Fruit fly (Drosophila melanogaster) whole organism, embryonic: ENCODE data around the gene PGRP-LA.
A peak's percentile ranks its signal among the peaks of the same experiment; 100 is the strongest.

Experiments used
- B-H2 ChIP-seq: fragments of 200-800 bp; sonication (Bioruptor generic); optimal IDR thresholded peaks from 2 replicates; lab custom pipeline; 2018; ENCODE audit warnings: missing biosample characterization, mild to moderate bottlenecking, missing genetic modification characterization
- CG10543 ChIP-seq: fragments of 200-800 bp; sonication (Bioruptor generic); optimal IDR thresholded peaks from 3 replicates; lab custom pipeline; 2017; ENCODE audit warnings: missing biosample characterization, mild to moderate bottlenecking, missing genetic modification characterization, moderate library complexity
- CG1233 ChIP-seq: fragments of 200-800 bp; sonication (Bioruptor generic); optimal IDR thresholded peaks from 4 replicates; lab custom pipeline; 2018; ENCODE audit warnings: missing biosample characterization, mild to moderate bottlenecking, missing genetic modification characterization
- CG17912 ChIP-seq: fragments of 200-800 bp; sonication (Bioruptor generic); optimal IDR thresholded peaks from 2 replicates; lab custom pipeline; 2018; ENCODE audit warnings: missing biosample characterization, mild to moderate bottlenecking, missing genetic modification characterization
- CG1832 ChIP-seq: fragments of 200-800 bp; sonication (Bioruptor generic); optimal IDR thresholded peaks from 2 replicates; lab custom pipeline; 2017; ENCODE audit warnings: missing biosample characterization, mild to moderate bottlenecking, missing genetic modification characterization, inconsistent platforms
- CG2678 ChIP-seq: fragments of 200-800 bp; sonication (Bioruptor generic); optimal IDR thresholded peaks from 3 replicates; lab custom pipeline; 2019; ENCODE audit warnings: missing biosample characterization, mild to moderate bottlenecking, missing genetic modification characterization, moderate library complexity
- CG2875 ChIP-seq: fragments of 200-800 bp; sonication (Bioruptor generic); optimal IDR thresholded peaks from 2 replicates; lab custom pipeline; 2017; ENCODE audit warnings: missing biosample characterization, mild to moderate bottlenecking, missing genetic modification characterization, missing genetic modification reagents
- CG2889 ChIP-seq: fragments of 200-800 bp; sonication (Bioruptor generic); IDR thresholded peaks from 3 replicates; pipeline ENCODE4 v1.3.6; 2022; ENCODE audit warnings: missing biosample characterization, missing genetic modification characterization
- CG30431 ChIP-seq: fragments of 200-800 bp; sonication (Bioruptor generic); optimal IDR thresholded peaks from 2 replicates; lab custom pipeline; 2017; ENCODE audit warnings: missing biosample characterization, missing genetic modification characterization
- CG32532 ChIP-seq: fragments of 200-800 bp; sonication (Bioruptor generic); IDR thresholded peaks from 2 replicates; pipeline ENCODE4 v1.3.6; 2022; ENCODE audit warnings: missing biosample characterization, missing genetic modification characterization
- CG33557 ChIP-seq: fragments of 200-800 bp; sonication (Bioruptor generic); optimal IDR thresholded peaks from 2 replicates; lab custom pipeline; 2019; ENCODE audit warnings: missing biosample characterization, mild to moderate bottlenecking, missing genetic modification characterization, moderate library complexity
- CG34224 ChIP-seq: fragments of 200-800 bp; sonication (Bioruptor generic); IDR thresholded peaks from 3 replicates; pipeline ENCODE4 v1.3.6; 2022; ENCODE audit warnings: missing biosample characterization, missing genetic modification characterization; ENCODE audit not compliant: partially characterized antibody
- CG34422 ChIP-seq: fragments of 200-800 bp; sonication (Bioruptor generic); IDR thresholded peaks from 3 replicates; pipeline ENCODE4 v1.3.6; 2022; ENCODE audit warnings: missing biosample characterization, missing genetic modification characterization
- CG3847 ChIP-seq: fragments of 200-800 bp; sonication (Bioruptor generic); IDR thresholded peaks from 2 replicates; pipeline ENCODE4 v1.3.6; 2022; ENCODE audit warnings: missing biosample characterization, missing genetic modification characterization
- CG8944 ChIP-seq: fragments of 200-800 bp; sonication (Bioruptor generic); optimal IDR thresholded peaks from 3 replicates; lab custom pipeline; 2016; ENCODE audit warnings: missing biosample characterization, missing genetic modification characterization
- CG9876 ChIP-seq: fragments of 200-800 bp; sonication (Bioruptor generic); optimal IDR thresholded peaks from 2 replicates; lab custom pipeline; 2016; ENCODE audit warnings: missing biosample characterization, missing genetic modification characterization
- D19A ChIP-seq: fragments of 200-800 bp; optimal IDR thresholded peaks from 3 replicates; lab custom pipeline; 2019; ENCODE audit warnings: missing biosample characterization, mild to moderate bottlenecking, missing genetic modification characterization, moderate library complexity
- Dbx ChIP-seq: fragments of 200-800 bp; sonication (Bioruptor generic); IDR thresholded peaks from 3 replicates; pipeline ENCODE4 v1.3.6; 2022; ENCODE audit warnings: missing biosample characterization, missing genetic modification characterization
- Eip74EF ChIP-seq, 2 experiments: fragments of 200-800 bp in 1 of 2; fragments of >200 bp in 1 of 2; sonication (Bioruptor generic) in 1 of 2; optimal IDR thresholded peaks; 2 replicates each; lab custom pipeline; 2017 to 2019; ENCODE audit warnings: missing biosample characterization in 2 of 2, missing genetic modification characterization in 2 of 2, mild to moderate bottlenecking in 1 of 2, moderate library complexity in 1 of 2
- GATAe ChIP-seq: fragments of 200-800 bp; sonication (Bioruptor generic); conservative IDR thresholded peaks from 2 replicates; pipeline ENCODE4 v1.3.6; 2022; ENCODE audit warnings: missing biosample characterization, missing genetic modification characterization
- Jarid2 ChIP-seq: fragments of 200-800 bp; sonication (Bioruptor generic); optimal IDR thresholded peaks from 3 replicates; lab custom pipeline; 2017; ENCODE audit warnings: mild to moderate bottlenecking, missing biosample characterization, missing genetic modification reagents, missing genetic modification characterization
- Lim3 ChIP-seq: fragments of 200-800 bp; sonication (Bioruptor generic); IDR thresholded peaks from 2 replicates; pipeline ENCODE4 v1.3.6; 2022; ENCODE audit warnings: missing biosample characterization, missing genetic modification characterization
- MESR4 ChIP-seq: fragments of 200-800 bp; sonication (Bioruptor generic); optimal IDR thresholded peaks from 2 replicates; lab custom pipeline; 2018; ENCODE audit warnings: missing biosample characterization, mild to moderate bottlenecking, missing genetic modification characterization, moderate library complexity
- Meics ChIP-seq: fragments of 200-800 bp; sonication (Bioruptor generic); optimal IDR thresholded peaks from 2 replicates; lab custom pipeline; 2017; ENCODE audit warnings: missing biosample characterization, mild to moderate bottlenecking, missing genetic modification characterization
- Mrtf ChIP-seq: fragments of 200-800 bp; sonication (Bioruptor generic); IDR thresholded peaks from 3 replicates; pipeline ENCODE4 v1.3.6; 2022; ENCODE audit warnings: missing biosample characterization, missing genetic modification characterization
- NC2α ChIP-seq: fragments of 200-800 bp; sonication (Bioruptor generic); optimal IDR thresholded peaks from 2 replicates; lab custom pipeline; 2016; ENCODE audit warnings: missing biosample characterization, missing genetic modification characterization
- Ptx1 ChIP-seq: fragments of 200-800 bp; sonication (Bioruptor generic); IDR thresholded peaks from 2 replicates; pipeline ENCODE4 v1.3.6; 2022; ENCODE audit warnings: missing biosample characterization, missing genetic modification characterization
- abd-A ChIP-seq: fragments of 200-800 bp; sonication (Bioruptor generic); optimal IDR thresholded peaks from 3 replicates; lab custom pipeline; 2019; ENCODE audit warnings: missing biosample characterization, mild to moderate bottlenecking, missing genetic modification characterization, moderate library complexity
- aop ChIP-seq: fragments of 200-800 bp; sonication (Bioruptor generic); IDR thresholded peaks from 2 replicates; pipeline ENCODE4 v1.3.6; 2022; ENCODE audit warnings: missing biosample characterization, missing genetic modification characterization
- bcd ChIP-seq: fragments of 200-800 bp; sonication (Bioruptor generic); optimal IDR thresholded peaks from 2 replicates; lab custom pipeline; 2017; ENCODE audit warnings: missing biosample characterization, mild to moderate bottlenecking, missing genetic modification characterization
- bigmax ChIP-seq: fragments of 200-800 bp; sonication (Bioruptor generic); optimal IDR thresholded peaks from 2 replicates; lab custom pipeline; 2018; ENCODE audit warnings: missing biosample characterization, mild to moderate bottlenecking, missing genetic modification characterization
- caup ChIP-seq: fragments of 200-800 bp; sonication (Bioruptor generic); optimal IDR thresholded peaks from 3 replicates; lab custom pipeline; 2017; ENCODE audit warnings: missing biosample characterization, mild to moderate bottlenecking, missing genetic modification characterization, moderate library complexity; ENCODE audit not compliant: severe bottlenecking
- corto ChIP-seq: fragments of 200-800 bp; sonication (Bioruptor generic); optimal IDR thresholded peaks from 2 replicates; lab custom pipeline; 2016; ENCODE audit warnings: missing biosample characterization, mild to moderate bottlenecking, missing genetic modification characterization, moderate library complexity
- cwo ChIP-seq: fragments of 200-800 bp; sonication (Bioruptor generic); optimal IDR thresholded peaks from 3 replicates; lab custom pipeline; 2017; ENCODE audit warnings: missing biosample characterization, missing genetic modification characterization, mild to moderate bottlenecking, moderate library complexity, missing genetic modification reagents
- gem ChIP-seq: fragments of 200-800 bp; sonication (Bioruptor generic); optimal IDR thresholded peaks from 2 replicates; lab custom pipeline; 2019; ENCODE audit warnings: missing biosample characterization, mild to moderate bottlenecking, missing genetic modification characterization, moderate library complexity
- h ChIP-seq: fragments of >200 bp; optimal IDR thresholded peaks from 2 replicates; lab custom pipeline; 2017
- insv ChIP-seq, 2 experiments: fragments of 200-800 bp; sonication (Bioruptor generic); optimal IDR thresholded peaks; 3 replicates each; lab custom pipeline; 2016 to 2018; ENCODE audit warnings: missing biosample characterization in 2 of 2, missing genetic modification characterization in 2 of 2
- lola ChIP-seq, 3 experiments: fragments of >200 bp in 2 of 3; fragments of 200-800 bp in 1 of 3; sonication (Bioruptor generic) in 1 of 3; optimal IDR thresholded peaks; 2 replicates each; lab custom pipeline; 2017 to 2019; ENCODE audit warnings: missing biosample characterization in 3 of 3, missing genetic modification characterization in 3 of 3, mild to moderate bottlenecking in 1 of 3, moderate library complexity in 1 of 3
- nerfin-1 ChIP-seq: fragments of 200-800 bp; sonication (Bioruptor generic); optimal IDR thresholded peaks from 3 replicates; lab custom pipeline; 2019; ENCODE audit warnings: missing biosample characterization, mild to moderate bottlenecking, missing genetic modification characterization, moderate library complexity
- peb ChIP-seq: fragments of 200-800 bp; sonication (Bioruptor generic); IDR thresholded peaks from 2 replicates; pipeline ENCODE4 v1.3.6; 2022; ENCODE audit warnings: missing biosample characterization, missing genetic modification characterization
- pfk ChIP-seq: fragments of 200-800 bp; sonication (Bioruptor generic); optimal IDR thresholded peaks from 2 replicates; lab custom pipeline; 2018; ENCODE audit warnings: missing biosample characterization, mild to moderate bottlenecking, missing genetic modification characterization, moderate library complexity
- pho ChIP-seq: fragments of 200-800 bp; sonication (Bioruptor generic); optimal IDR thresholded peaks from 2 replicates; lab custom pipeline; 2016; ENCODE audit warnings: missing biosample characterization, missing genetic modification characterization
- pnt ChIP-seq: fragments of 200-800 bp; sonication (Bioruptor generic); optimal IDR thresholded peaks from 3 replicates; lab custom pipeline; 2016; ENCODE audit warnings: missing biosample characterization, missing genetic modification characterization
- pzg ChIP-seq: fragments of 200-800 bp; sonication (Bioruptor generic); optimal IDR thresholded peaks from 3 replicates; lab custom pipeline; 2018; ENCODE audit warnings: missing biosample characterization, mild to moderate bottlenecking, missing genetic modification characterization, moderate library complexity
- row ChIP-seq: fragments of 200-800 bp; sonication (Bioruptor generic); IDR thresholded peaks from 3 replicates; pipeline ENCODE4 v1.3.6; 2022; ENCODE audit warnings: missing biosample characterization, missing genetic modification characterization
- slp2 ChIP-seq: fragments of 200-800 bp; sonication (Bioruptor generic); optimal IDR thresholded peaks from 2 replicates; lab custom pipeline; 2016; ENCODE audit warnings: missing biosample characterization, missing genetic modification characterization
- toy ChIP-seq: fragments of 200-800 bp; sonication (Bioruptor generic); IDR thresholded peaks from 2 replicates; pipeline ENCODE4 v1.3.6; 2022; ENCODE audit warnings: missing biosample characterization, missing genetic modification characterization
- ttk ChIP-seq: fragments of 200-800 bp; sonication (Bioruptor generic); IDR thresholded peaks from 2 replicates; pipeline ENCODE4 v2.1.2; 2022; ENCODE audit warnings: missing biosample characterization, missing genetic modification characterization
- wek ChIP-seq: fragments of 200-800 bp; sonication (Bioruptor generic); optimal IDR thresholded peaks from 3 replicates; lab custom pipeline; 2018; ENCODE audit warnings: missing biosample characterization, mild to moderate bottlenecking, missing genetic modification characterization, moderate library complexity
- wor ChIP-seq: fragments of 200-800 bp; sonication (Bioruptor generic); IDR thresholded peaks from 2 replicates; pipeline ENCODE4 v1.3.6; 2022; ENCODE audit warnings: missing biosample characterization, missing genetic modification characterization
- zen2 ChIP-seq: fragments of 200-800 bp; sonication (Bioruptor generic); IDR thresholded peaks from 3 replicates; pipeline ENCODE4 v1.3.6; 2022; ENCODE audit warnings: missing biosample characterization, missing genetic modification characterization; ENCODE audit not compliant: partially characterized antibody

The PGRP-LA gene

DNA sequence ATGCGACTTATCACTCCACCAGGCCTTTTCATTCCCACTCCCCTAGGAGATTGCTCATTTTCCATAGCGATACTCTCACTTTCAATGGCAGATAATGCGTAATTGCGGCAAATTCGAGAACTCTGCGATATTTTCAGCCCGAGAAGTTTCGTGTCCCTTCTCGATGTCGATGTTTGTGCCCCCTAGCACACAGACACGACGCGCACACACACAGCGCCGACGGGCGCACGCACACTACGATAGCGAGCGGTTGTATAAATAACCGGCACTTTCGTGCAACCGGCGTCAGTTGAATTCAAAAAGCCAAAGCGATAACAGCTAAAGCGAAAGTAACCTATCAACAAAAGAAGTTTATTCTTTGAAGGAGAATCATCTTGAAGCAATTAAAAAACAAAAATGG, 47.5 kb downstream of the PGRP-LA start, which contains the start of gene Hsp23 (continued):
- no peak for TF ChIP-seq MESR4 (GFP tag; lab: Kevin White, UChicago)
- TF ChIP-seq slp2 = no peak
- peak; percentile 11 for TF ChIP-seq D19A
- TF ChIP-seq CG30431 = no peak
- no peak for TF ChIP-seq Lim3 (GFP tag; lab: Robert Waterston, UW)
- no peak for TF ChIP-seq CG2889 (GFP tag; lab: Robert Waterston, UW)
- no peak for TF ChIP-seq CG8944 (GFP tag; lab: Kevin White, UChicago)
- no peak for TF ChIP-seq wor
- TF ChIP-seq B-H2 (GFP tag; lab: Kevin White, UChicago) = no peak
- TF ChIP-seq Dbx (GFP tag; lab: Robert Waterston, UW) = no peak
- TF ChIP-seq zen2 (GFP tag; lab: Robert Waterston, UW) = no peak
- no peak for TF ChIP-seq CG1233
- TF ChIP-seq CG33557 (GFP tag; lab: Kevin White, UChicago) = peak; percentile 11
- no peak for TF ChIP-seq Jarid2 (GFP tag; lab: Kevin White, UChicago)
- no peak for TF ChIP-seq CG2875 (GFP tag; lab: Kevin White, UChicago)
- no peak for TF ChIP-seq pfk (GFP tag; lab: Kevin White, UChicago)
- TF ChIP-seq NC2α (GFP tag; lab: Kevin White, UChicago) = no peak
- peak; percentile 5 for TF ChIP-seq wek (GFP tag; lab: Kevin White, UChicago)
- TF ChIP-seq CG10543 = peak; percentile 17
- TF ChIP-seq Meics (GFP tag; lab: Kevin White, UChicago) = no peak
- peak; percentile 37 for TF ChIP-seq nerfin-1 (tag; lab: Kevin White, UChicago)
- peak in 1 of 2 experiments; percentile 40 for TF ChIP-seq insv (GFP tag; optimal IDR thresholded peaks at IDR 0.05; lab: Kevin White, UChicago)
- peak; percentile 30; the same call in 1 of the 3 replicates for TF ChIP-seq CG34224 (GFP tag; lab: Robert Waterston, UW)
- TF ChIP-seq bigmax (GFP tag; lab: Kevin White, UChicago) = no peak
- TF ChIP-seq CG9876 (GFP tag; lab: Kevin White, UChicago) = no peak
- no peak for TF ChIP-seq CG17912 (GFP tag; lab: Kevin White, UChicago)
- TF ChIP-seq lola (GFP tag; optimal IDR thresholded peaks at IDR 0.05; lab: Kevin White, UChicago) = no peak
- no peak for TF ChIP-seq bcd
- TF ChIP-seq caup (GFP tag; lab: Kevin White, UChicago) = no peak
- TF ChIP-seq abd-A (tag; lab: Kevin White, UChicago) = peak; percentile 51
- no peak for TF ChIP-seq pnt (GFP tag; lab: Kevin White, UChicago)
- no peak for TF ChIP-seq peb (GFP tag; lab: Robert Waterston, UW)
- peak; percentile 24 for TF ChIP-seq corto (GFP tag; lab: Kevin White, UChicago)
- no peak for TF ChIP-seq toy (GFP tag; lab: Robert Waterston, UW)
- no peak for TF ChIP-seq CG2678
- peak; percentile 2 for TF ChIP-seq pzg (GFP tag; lab: Kevin White, UChicago)
- TF ChIP-seq GATAe (GFP tag; lab: Robert Waterston, UW) = no peak
- TF ChIP-seq CG34422 = no peak
- TF ChIP-seq row (GFP tag; lab: Robert Waterston, UW) = no peak; the same call in 2 of the 3 replicates
- TF ChIP-seq gem (tag; lab: Kevin White, UChicago) = no peak
- TF ChIP-seq CG32532 (GFP tag; lab: Robert Waterston, UW) = no peak
- TF ChIP-seq CG1832 (GFP tag; lab: Kevin White, UChicago) = no peak
- no peak for TF ChIP-seq ttk
- no peak for TF ChIP-seq cwo (GFP tag; lab: Kevin White, UChicago)
- TF ChIP-seq CG3847 (GFP tag; lab: Robert Waterston, UW) = no peak
- no peak for TF ChIP-seq aop (GFP tag; lab: Robert Waterston, UW)
- TF ChIP-seq h (lab: Kevin White, UChicago) = no peak
- no peak for TF ChIP-seq Eip74EF (GFP tag; optimal IDR thresholded peaks at IDR 0.05; lab: Kevin White, UChicago)
- no peak for TF ChIP-seq pho
- no peak for TF ChIP-seq Ptx1 (GFP tag; lab: Robert Waterston, UW)
- no peak for TF ChIP-seq Mrtf (GFP tag; lab: Robert Waterston, UW)
